Fruit fly (Drosophila melanogaster) whole organism, embryonic: ENCODE results near the gene CG31675.
A peak's percentile ranks its signal among the peaks of the same experiment; 100 is the strongest.

Experiments
- Atf6 ChIP-seq: fragments of 200-800 bp; sonication (Bioruptor generic); IDR thresholded peaks from 2 replicates; pipeline ENCODE4 v1.3.6; 2022; ENCODE audit warnings: missing biosample characterization, missing genetic modification characterization
- CG10462 ChIP-seq: fragments of 200-800 bp; sonication (Bioruptor generic); optimal IDR thresholded peaks from 2 replicates; lab custom pipeline; 2016; ENCODE audit warnings: missing biosample characterization, missing genetic modification characterization
- CG10543 ChIP-seq: fragments of 200-800 bp; sonication (Bioruptor generic); optimal IDR thresholded peaks from 3 replicates; lab custom pipeline; 2017; ENCODE audit warnings: missing biosample characterization, mild to moderate bottlenecking, missing genetic modification characterization, moderate library complexity
- CG12071 ChIP-seq: fragments of 200-800 bp; sonication (Bioruptor generic); optimal IDR thresholded peaks from 3 replicates; lab custom pipeline; 2018; ENCODE audit warnings: missing biosample characterization, mild to moderate bottlenecking, missing genetic modification characterization
- CG13894 ChIP-seq: fragments of 200-800 bp; sonication (Bioruptor generic); optimal IDR thresholded peaks from 3 replicates; lab custom pipeline; 2018; ENCODE audit warnings: missing biosample characterization, mild to moderate bottlenecking, missing genetic modification characterization, moderate library complexity
- CG15269 ChIP-seq: fragments of 200-800 bp; sonication (Bioruptor generic); optimal IDR thresholded peaks from 2 replicates; lab custom pipeline; 2018; ENCODE audit warnings: missing biosample characterization, mild to moderate bottlenecking, missing genetic modification characterization, moderate library complexity
- CG16815 ChIP-seq: fragments of 200-800 bp; sonication (Bioruptor generic); optimal IDR thresholded peaks from 3 replicates; lab custom pipeline; 2017; ENCODE audit warnings: missing biosample characterization, mild to moderate bottlenecking, missing genetic modification characterization
- CG17385 ChIP-seq: fragments of 200-800 bp; sonication (Bioruptor generic); optimal IDR thresholded peaks from 3 replicates; lab custom pipeline; 2018; ENCODE audit warnings: missing biosample characterization, mild to moderate bottlenecking, missing genetic modification characterization
- CG17568 ChIP-seq: fragments of 200-800 bp; sonication (Bioruptor generic); optimal IDR thresholded peaks from 2 replicates; lab custom pipeline; 2018; ENCODE audit warnings: missing biosample characterization, mild to moderate bottlenecking, missing genetic modification characterization, moderate library complexity
- CG18476 ChIP-seq: fragments of 200-800 bp; sonication (Bioruptor generic); optimal IDR thresholded peaks from 2 replicates; lab custom pipeline; 2016; ENCODE audit warnings: missing biosample characterization, mild to moderate bottlenecking, missing genetic modification characterization
- CG2678 ChIP-seq: fragments of 200-800 bp; sonication (Bioruptor generic); optimal IDR thresholded peaks from 3 replicates; lab custom pipeline; 2019; ENCODE audit warnings: missing biosample characterization, mild to moderate bottlenecking, missing genetic modification characterization, moderate library complexity
- CG33213 ChIP-seq: fragments of 200-800 bp; sonication (Bioruptor generic); optimal IDR thresholded peaks from 3 replicates; lab custom pipeline; 2016; ENCODE audit warnings: missing biosample characterization, missing genetic modification characterization
- CG42726 ChIP-seq: fragments of 200-800 bp; sonication (Bioruptor generic); IDR thresholded peaks from 2 replicates; pipeline ENCODE4 v1.3.6; 2022; ENCODE audit warnings: missing biosample characterization, missing genetic modification characterization; ENCODE audit not compliant: partially characterized antibody
- CG4404 ChIP-seq: fragments of 200-800 bp; sonication (Bioruptor generic); IDR thresholded peaks from 2 replicates; pipeline ENCODE4 v1.3.6; 2022; ENCODE audit warnings: missing biosample characterization, missing genetic modification characterization
- CG6254 ChIP-seq: fragments of 200-800 bp; sonication (Bioruptor generic); optimal IDR thresholded peaks from 3 replicates; lab custom pipeline; 2017; ENCODE audit warnings: mild to moderate bottlenecking, missing biosample characterization, missing genetic modification reagents, missing genetic modification characterization
- CG6854 ChIP-seq: fragments of 200-800 bp; sonication (Bioruptor generic); optimal IDR thresholded peaks from 3 replicates; lab custom pipeline; 2017; ENCODE audit warnings: missing biosample characterization, mild to moderate bottlenecking, missing genetic modification characterization
- CG7372 ChIP-seq: fragments of 200-800 bp; sonication (Bioruptor generic); IDR thresholded peaks from 2 replicates; pipeline ENCODE4 v1.3.6; 2022; ENCODE audit warnings: missing biosample characterization, missing genetic modification characterization
- CG7745 ChIP-seq: fragments of 200-800 bp; sonication (Bioruptor generic); optimal IDR thresholded peaks from 2 replicates; lab custom pipeline; 2018; ENCODE audit warnings: missing biosample characterization, mild to moderate bottlenecking, missing genetic modification characterization, moderate library complexity
- CG7786 ChIP-seq: fragments of 200-800 bp; sonication (Bioruptor generic); optimal IDR thresholded peaks from 2 replicates; lab custom pipeline; 2016; ENCODE audit warnings: missing biosample characterization, missing genetic modification characterization
- CG7839 ChIP-seq: fragments of 200-800 bp; sonication (Bioruptor generic); optimal IDR thresholded peaks from 3 replicates; lab custom pipeline; 2018; ENCODE audit warnings: missing biosample characterization, mild to moderate bottlenecking, missing genetic modification characterization, moderate library complexity
- CG8388 ChIP-seq: fragments of 200-800 bp; sonication (Bioruptor generic); optimal IDR thresholded peaks from 2 replicates; lab custom pipeline; 2019; ENCODE audit warnings: missing biosample characterization, mild to moderate bottlenecking, missing genetic modification characterization, moderate library complexity
- Dll ChIP-seq: fragments of 200-800 bp; sonication (Bioruptor generic); IDR thresholded peaks from 4 replicates; pipeline ENCODE4 v1.3.6; 2022; ENCODE audit warnings: missing biosample characterization, missing genetic modification characterization; ENCODE audit not compliant: partially characterized antibody
- Doc2 ChIP-seq: fragments of 200-800 bp; sonication (Bioruptor generic); IDR thresholded peaks from 2 replicates; pipeline ENCODE4 v1.3.6; 2022; ENCODE audit warnings: missing biosample characterization, missing genetic modification characterization
- Dp ChIP-seq: fragments of 200-800 bp; sonication (Bioruptor generic); optimal IDR thresholded peaks from 2 replicates; lab custom pipeline; 2018; ENCODE audit warnings: missing biosample characterization, mild to moderate bottlenecking, missing genetic modification characterization, moderate library complexity
- GATAe ChIP-seq: fragments of 200-800 bp; sonication (Bioruptor generic); conservative IDR thresholded peaks from 2 replicates; pipeline ENCODE4 v1.3.6; 2022; ENCODE audit warnings: missing biosample characterization, missing genetic modification characterization
- HHEX ChIP-seq: fragments of 200-800 bp; sonication (Bioruptor generic); optimal IDR thresholded peaks from 3 replicates; lab custom pipeline; 2017; ENCODE audit warnings: missing biosample characterization, mild to moderate bottlenecking, missing genetic modification characterization, missing genetic modification reagents
- Hr3 ChIP-seq: fragments of 200-800 bp; sonication (Bioruptor generic); optimal IDR thresholded peaks from 3 replicates; lab custom pipeline; 2016; ENCODE audit warnings: missing biosample characterization, missing genetic modification characterization
- Nf-YB ChIP-seq: fragments of 200-800 bp; sonication (Bioruptor generic); optimal IDR thresholded peaks from 3 replicates; lab custom pipeline; 2019; ENCODE audit warnings: missing biosample characterization, mild to moderate bottlenecking, missing genetic modification characterization, moderate library complexity
- Oaz ChIP-seq: fragments of 200-800 bp; sonication (Bioruptor generic); IDR thresholded peaks from 2 replicates; pipeline ENCODE4 v1.3.6; 2022; ENCODE audit warnings: missing biosample characterization, missing genetic modification characterization
- Spps ChIP-seq: fragments of 200-800 bp; sonication (Bioruptor generic); optimal IDR thresholded peaks from 2 replicates; lab custom pipeline; 2018; ENCODE audit warnings: missing biosample characterization, mild to moderate bottlenecking, missing genetic modification characterization
- Sry-β ChIP-seq: fragments of 200-800 bp; sonication (Bioruptor generic); optimal IDR thresholded peaks from 2 replicates; lab custom pipeline; 2018; ENCODE audit warnings: missing biosample characterization, mild to moderate bottlenecking, missing genetic modification characterization, moderate library complexity
- ap ChIP-seq: fragments of 200-800 bp; sonication (Bioruptor generic); IDR thresholded peaks from 2 replicates; pipeline ENCODE4 v1.3.6; 2022; ENCODE audit warnings: missing biosample characterization, missing genetic modification characterization
- br ChIP-seq: fragments of >200 bp; optimal IDR thresholded peaks from 2 replicates; lab custom pipeline; 2017
- crc ChIP-seq: fragments of 200-800 bp; sonication (Bioruptor generic); optimal IDR thresholded peaks from 2 replicates; lab custom pipeline; 2016; ENCODE audit warnings: missing biosample characterization, missing genetic modification characterization
- ems ChIP-seq: fragments of 200-800 bp; sonication (Bioruptor generic); optimal IDR thresholded peaks from 3 replicates; lab custom pipeline; 2016; ENCODE audit warnings: missing biosample characterization, missing genetic modification characterization
- fd3F ChIP-seq: fragments of 200-800 bp; sonication (Bioruptor generic); optimal IDR thresholded peaks from 2 replicates; lab custom pipeline; 2018; ENCODE audit warnings: missing biosample characterization, mild to moderate bottlenecking, missing genetic modification characterization, moderate library complexity
- fu2 ChIP-seq: fragments of 200-800 bp; sonication (Bioruptor generic); optimal IDR thresholded peaks from 2 replicates; lab custom pipeline; 2016; ENCODE audit warnings: missing biosample characterization, missing genetic modification characterization
- gcm2 ChIP-seq: fragments of 200-800 bp; sonication (Bioruptor generic); optimal IDR thresholded peaks from 2 replicates; lab custom pipeline; 2016; ENCODE audit warnings: missing biosample characterization, missing genetic modification characterization
- hkb ChIP-seq, 2 experiments: fragments of 200-800 bp in 1 of 2; fragments of >200 bp in 1 of 2; sonication (Bioruptor generic) in 1 of 2; IDR thresholded peaks in 1 of 2; optimal IDR thresholded peaks in 1 of 2; 2 replicates each; pipeline versions ENCODE4 v1.3.6 to Lab custom; 2017 to 2022; ENCODE audit warnings: missing biosample characterization in 1 of 2, missing genetic modification characterization in 1 of 2
- nerfin-2 ChIP-seq: fragments of 200-800 bp; sonication (Bioruptor generic); IDR thresholded peaks from 2 replicates; pipeline ENCODE4 v1.3.6; 2022; ENCODE audit warnings: missing biosample characterization, missing genetic modification characterization; ENCODE audit not compliant: partially characterized antibody
- otp ChIP-seq: fragments of 200-800 bp; sonication (Bioruptor generic); IDR thresholded peaks from 3 replicates; pipeline ENCODE4, ENCODE4 v1.3.6; 2022; ENCODE audit warnings: missing biosample characterization, missing genetic modification characterization
- pzg ChIP-seq: fragments of 200-800 bp; sonication (Bioruptor generic); optimal IDR thresholded peaks from 3 replicates; lab custom pipeline; 2018; ENCODE audit warnings: missing biosample characterization, mild to moderate bottlenecking, missing genetic modification characterization, moderate library complexity
- run ChIP-seq: fragments of 200-800 bp; sonication (Bioruptor generic); optimal IDR thresholded peaks from 3 replicates; lab custom pipeline; 2018; ENCODE audit warnings: missing biosample characterization, mild to moderate bottlenecking, missing genetic modification characterization
- sc ChIP-seq, 3 experiments: fragments of >200 bp in 2 of 3; fragments of 200-800 bp in 1 of 3; sonication (Bioruptor generic) in 1 of 3; optimal IDR thresholded peaks; 2 replicates in 2 of 3; 3 replicates in 1 of 3; lab custom pipeline; 2017; ENCODE audit warnings: mild to moderate bottlenecking in 1 of 3, missing biosample characterization in 1 of 3, missing genetic modification characterization in 1 of 3, missing genetic modification reagents in 1 of 3
- sisA ChIP-seq: fragments of 200-800 bp; sonication (Bioruptor generic); IDR thresholded peaks from 2 replicates; pipeline ENCODE4 v1.3.6; 2022; ENCODE audit warnings: missing biosample characterization, missing genetic modification characterization
- ssp ChIP-seq: fragments of 200-800 bp; sonication (Bioruptor generic); IDR thresholded peaks from 2 replicates; pipeline ENCODE4 v1.3.6; 2022; ENCODE audit warnings: missing biosample characterization, missing genetic modification characterization
- unc-4 ChIP-seq: fragments of 200-800 bp; sonication (Bioruptor generic); IDR thresholded peaks from 2 replicates; pipeline ENCODE4 v1.3.6; 2022; ENCODE audit warnings: missing biosample characterization, missing genetic modification characterization; ENCODE audit not compliant: partially characterized antibody
- wek ChIP-seq: fragments of 200-800 bp; sonication (Bioruptor generic); optimal IDR thresholded peaks from 3 replicates; lab custom pipeline; 2018; ENCODE audit warnings: missing biosample characterization, mild to moderate bottlenecking, missing genetic modification characterization, moderate library complexity
- wor ChIP-seq: fragments of 200-800 bp; sonication (Bioruptor generic); IDR thresholded peaks from 2 replicates; pipeline ENCODE4 v1.3.6; 2022; ENCODE audit warnings: missing biosample characterization, missing genetic modification characterization
- yki ChIP-seq: fragments of >200 bp; optimal IDR thresholded peaks from 3 replicates; lab custom pipeline; 2018

Gene CG31675

dm6 chr2L:20911374-20911773, 43.8 kb downstream of the CG31675 start (continued):
- TF ChIP-seq run (tag; lab: Kevin White, UChicago) (peak; percentile 14), yki (lab: Kevin White, UChicago) (no peak), sc (optimal IDR thresholded peaks at IDR 0.05; lab: Kevin White, UChicago) (no peak), sc (GFP tag; optimal IDR thresholded peaks at IDR 0.05; lab: Kevin White, UChicago) (no peak), Oaz (GFP tag; lab: Robert Waterston, UW) (no peak), Atf6 (GFP tag; lab: Robert Waterston, UW) (no peak), CG7745 (tag; lab: Kevin White, UChicago) (no peak), gcm2 (GFP tag; lab: Kevin White, UChicago) (no peak), wek (GFP tag; lab: Kevin White, UChicago) (peak; percentile 59), Doc2 (GFP tag; lab: Robert Waterston, UW) (no peak), CG13894 (tag; lab: Kevin White, UChicago) (peak; percentile 18), CG7372 (GFP tag; lab: Robert Waterston, UW) (no peak), Sry-β (no peak), CG12071 (GFP tag; lab: Kevin White, UChicago) (peak; percentile 73), CG15269 (tag; lab: Kevin White, UChicago) (peak; percentile 61), CG6254 (GFP tag; lab: Kevin White, UChicago) (no peak), GATAe (GFP tag; lab: Robert Waterston, UW) (no peak), Dp (GFP tag; lab: Kevin White, UChicago) (no peak), crc (GFP tag; lab: Kevin White, UChicago) (no peak), CG17385 (GFP tag; lab: Kevin White, UChicago) (peak; percentile 40), ssp (GFP tag; lab: Robert Waterston, UW) (no peak), CG17568 (peak; percentile 65), wor (GFP tag; lab: Robert Waterston, UW) (no peak), CG42726 (no peak), CG6854 (no peak), Nf-YB (no peak), pzg (GFP tag; lab: Kevin White, UChicago) (no peak), CG10543 (GFP tag; lab: Kevin White, UChicago) (peak; percentile 54), CG16815 (GFP tag; lab: Kevin White, UChicago) (no peak), nerfin-2 (GFP tag; lab: Robert Waterston, UW) (no peak), ap (GFP tag; lab: Robert Waterston, UW) (no peak), CG2678 (peak; percentile 56), CG10462 (no peak), Spps (no peak), Dll (GFP tag; lab: Robert Waterston, UW) (no peak), sisA (GFP tag; lab: Robert Waterston, UW) (no peak), CG7839 (no peak), CG7786 (GFP tag; lab: Kevin White, UChicago) (no peak), CG4404 (no peak), CG8388 (GFP tag; lab: Kevin White, UChicago) (no peak), hkb (optimal IDR thresholded peaks at IDR 0.05; lab: Kevin White, UChicago) (no peak), hkb (GFP tag; IDR thresholded peaks at IDR 0.05; lab: Robert Waterston, UW) (peak; percentile 47; the same call in 1 of the 2 replicates), CG33213 (GFP tag; lab: Kevin White, UChicago) (peak; percentile 33), ems (no peak), otp (GFP tag; lab: Robert Waterston, UW) (0 out of 3 replicates have a peak, but pooled peaks have one; percentile 43), HHEX (GFP tag; lab: Kevin White, UChicago) (peak; percentile 34), Hr3 (GFP tag; lab: Kevin White, UChicago) (no peak), br (lab: Kevin White, UChicago) (no peak), unc-4 (GFP tag; lab: Robert Waterston, UW) (no peak), fd3F (GFP tag; lab: Kevin White, UChicago) (peak; percentile 53), CG18476 (GFP tag; lab: Kevin White, UChicago) (no peak), fu2 (GFP tag; lab: Kevin White, UChicago) (no peak)
